Fruit fly (Drosophila melanogaster): ENCODE measurements around the gene CG8757.

dm6 chr3L:13803258-13803657 is 38.8 kb downstream of the CG8757 start, which contains the start of gene bru3:
- TF ChIP-seq CG11762 (GFP tag; optimal IDR thresholded peaks at IDR 0.05; ENCODE audit: insufficient read depth) (no peak), Met (GFP tag; optimal IDR thresholded peaks at IDR 0.05) (no peak), Blimp-1 (GFP tag; optimal IDR thresholded peaks at IDR 0.05) (no peak), fd59A (GFP tag; optimal IDR thresholded peaks at IDR 0.05) (no peak), ss (GFP tag; optimal IDR thresholded peaks at IDR 0.05) (no peak), dsx (GFP tag; optimal IDR thresholded peaks at IDR 0.05; ENCODE audit: poor library complexity, severe bottlenecking) (no peak), CG11902 (GFP tag; optimal IDR thresholded peaks at IDR 0.05) (no peak), Gug (GFP tag; IDR thresholded peaks at IDR 0.05) (no peak), OdsH (GFP tag; optimal IDR thresholded peaks at IDR 0.05) (no peak), CG16779 (tag; optimal IDR thresholded peaks at IDR 0.05) (no peak), CG3919 (GFP tag; optimal IDR thresholded peaks at IDR 0.05) (no peak)

All from whole organism, prepupa.